Worm (Caenorhabditis elegans): ENCODE data around the gene E01G6.2.
A peak's percentile ranks its signal among the peaks of the same experiment; 100 is the strongest.

E01G6.2 gene

ce11 chrX:12219477-12219876 is 37.0 kb upstream of the E01G6.2 start, which contains the start of gene cest-8:
Gene cest-8, plus strand, starts transcription at chrX:12219660.
- TF ChIP-seq pqm-1 (tag; optimal IDR thresholded peaks at IDR 0.05) (peak; percentile 14), nhr-237 (tag; optimal IDR thresholded peaks at IDR 0.05) (no peak), aha-1 (tag) (peak; percentile 87), dve-1 (tag; optimal IDR thresholded peaks at IDR 0.05; ENCODE audit: insufficient read depth) (peak; percentile 19), D1046.2 (GFP tag; IDR thresholded peaks at IDR 0.05) (no peak), daf-16 (GFP tag; optimal IDR thresholded peaks at IDR 0.05) (no peak), daf-16 (tag; optimal IDR thresholded peaks at IDR 0.05) (peak; percentile 97), php-3 (GFP tag; IDR thresholded peaks at IDR 0.05) (no peak)

ce11 chrX:12221817-12222216 is 34.6 kb upstream of the E01G6.2 start, which contains the start of gene cest-9.2:
Gene cest-9.2, plus strand, starts transcription at chrX:12222117.
- peak; percentile 28 for TF ChIP-seq aha-1 (tag)
- no peak for TF ChIP-seq nhr-102 (tag; optimal IDR thresholded peaks at IDR 0.05)
- no peak for TF ChIP-seq ztf-11 (tag; optimal IDR thresholded peaks at IDR 0.05)
- TF ChIP-seq daf-16 (GFP tag; optimal IDR thresholded peaks at IDR 0.05) = no peak
- peak; percentile 2 for TF ChIP-seq daf-16 (tag; optimal IDR thresholded peaks at IDR 0.05)
- no peak for TF ChIP-seq zip-11 (GFP tag; IDR thresholded peaks at IDR 0.05)
- TF ChIP-seq ctbp-1 (GFP tag; IDR thresholded peaks at IDR 0.05) = no peak
- TF ChIP-seq madf-9 (GFP tag; conservative IDR thresholded peaks at IDR 0.05) = no peak
- no peak for TF ChIP-seq pqm-1 (tag; optimal IDR thresholded peaks at IDR 0.05)

ce11 chrX:12222723-12223122 is 33.7 kb upstream of the E01G6.2 start:
- TF ChIP-seq pha-4 (GFP tag; IDR thresholded peaks at IDR 0.05) = no peak
- TF ChIP-seq pha-4 (tag; optimal IDR thresholded peaks at IDR 0.05) = no peak
- peak; percentile 36 for TF ChIP-seq hlh-11 (tag; optimal IDR thresholded peaks at IDR 0.05)
- no peak for TF ChIP-seq ces-1 (GFP tag; optimal IDR thresholded peaks at IDR 0.05)
- TF ChIP-seq dve-1 (tag; optimal IDR thresholded peaks at IDR 0.05; ENCODE audit: insufficient read depth) = peak; percentile 63
- TF ChIP-seq lin-39 (tag; optimal IDR thresholded peaks at IDR 0.05) = no peak
- no peak for TF ChIP-seq daf-8 (GFP tag; IDR thresholded peaks at IDR 0.05)
- TF ChIP-seq nhr-10 (tag; optimal IDR thresholded peaks at IDR 0.05) = no peak
- peak; percentile 24 for TF ChIP-seq nhr-28 (tag; optimal IDR thresholded peaks at IDR 0.05)
- no peak for TF ChIP-seq ZK337.2 (GFP tag; IDR thresholded peaks at IDR 0.05)
- no peak for TF ChIP-seq ceh-62 (tag; optimal IDR thresholded peaks at IDR 0.05)
- TF ChIP-seq pqm-1 (tag; optimal IDR thresholded peaks at IDR 0.05) = peak; percentile 19
- TF ChIP-seq nhr-25 (tag; optimal IDR thresholded peaks at IDR 0.05; ENCODE audit: borderline replicate concordance, insufficient read depth) = no peak
- TF ChIP-seq daf-16 (GFP tag; optimal IDR thresholded peaks at IDR 0.05) = no peak
- TF ChIP-seq daf-16 (tag; optimal IDR thresholded peaks at IDR 0.05) = peak; percentile 95

ce11 chrX:12225970-12226369 is 30.5 kb upstream of the E01G6.2 start, which contains the start of gene cest-9.1:
Gene cest-9.1, plus strand, starts transcription at chrX:12226182.
- TF ChIP-seq dve-1 (tag; optimal IDR thresholded peaks at IDR 0.05; ENCODE audit: insufficient read depth) = peak; percentile 50
- peak; percentile 23 for TF ChIP-seq pqm-1 (tag; optimal IDR thresholded peaks at IDR 0.05)
- TF ChIP-seq php-3 (GFP tag; IDR thresholded peaks at IDR 0.05) = no peak
- no peak for TF ChIP-seq zip-2 (tag; optimal IDR thresholded peaks at IDR 0.05)
- no peak for TF ChIP-seq lin-15B (tag; optimal IDR thresholded peaks at IDR 0.05)
- no peak for TF ChIP-seq lim-7 (GFP tag; IDR thresholded peaks at IDR 0.05)
- no peak for TF ChIP-seq hif-1 (tag; optimal IDR thresholded peaks at IDR 0.05)
- no peak for TF ChIP-seq cey-2 (tag; optimal IDR thresholded peaks at IDR 0.05; ENCODE audit: borderline replicate concordance, insufficient read depth)
- TF ChIP-seq nhr-28 (tag; optimal IDR thresholded peaks at IDR 0.05) = peak; percentile 51
- TF ChIP-seq daf-16 (GFP tag; optimal IDR thresholded peaks at IDR 0.05) = no peak
- TF ChIP-seq daf-16 (tag; optimal IDR thresholded peaks at IDR 0.05) = peak; percentile 97

ce11 chrX:12227130-12227529 is 29.3 kb upstream of the E01G6.2 start:
- TF ChIP-seq hlh-11 (tag; optimal IDR thresholded peaks at IDR 0.05) (no peak), cey-2 (tag; optimal IDR thresholded peaks at IDR 0.05; ENCODE audit: borderline replicate concordance, insufficient read depth) (no peak), madf-5 (GFP tag; IDR thresholded peaks at IDR 0.05) (no peak), fkh-10 (GFP tag; optimal IDR thresholded peaks at IDR 0.05) (no peak), skn-1 (tag; optimal IDR thresholded peaks at IDR 0.05) (no peak), snpc-1.2 (GFP tag; IDR thresholded peaks at IDR 0.05) (no peak), daf-16 (GFP tag; optimal IDR thresholded peaks at IDR 0.05) (no peak), daf-16 (tag; optimal IDR thresholded peaks at IDR 0.05) (no peak), ceh-32 (tag; optimal IDR thresholded peaks at IDR 0.05; ENCODE audit: poor library complexity) (no peak), arid-1 (GFP tag; conservative IDR thresholded peaks at IDR 0.05) (no peak), zag-1 (tag; optimal IDR thresholded peaks at IDR 0.05) (no peak), egl-27 (tag; optimal IDR thresholded peaks at IDR 0.05) (no peak), aha-1 (tag) (no peak), nhr-25 (tag; optimal IDR thresholded peaks at IDR 0.05; ENCODE audit: borderline replicate concordance, insufficient read depth) (no peak), hmg-1.1 (GFP tag; IDR thresholded peaks at IDR 0.05) (no peak), dmd-8 (GFP tag; IDR thresholded peaks at IDR 0.05) (no peak), ctbp-1 (GFP tag; IDR thresholded peaks at IDR 0.05) (no peak), ceh-62 (tag; optimal IDR thresholded peaks at IDR 0.05) (no peak), ceh-82 (tag; optimal IDR thresholded peaks at IDR 0.05) (no peak), nhr-6 (tag; optimal IDR thresholded peaks at IDR 0.05) (no peak)

Measured in whole organism, L4 larva.